Worm (Caenorhabditis elegans): Measurements from ENCODE around the gene C33B4.5.
A peak's percentile ranks its signal among the peaks of the same experiment; 100 is the strongest.

C33B4.5 gene

ce11 chrII:11418476-11418875 lies 35.3 kb downstream of the C33B4.5 start:
- TF ChIP-seq sox-4 (tag; optimal IDR thresholded peaks at IDR 0.05), result no peak
- no peak for TF ChIP-seq aly-2 (tag; optimal IDR thresholded peaks at IDR 0.05)
- no peak for TF ChIP-seq nhr-76 (tag; optimal IDR thresholded peaks at IDR 0.05)
- no peak for TF ChIP-seq unc-130 (tag; optimal IDR thresholded peaks at IDR 0.05)
- TF ChIP-seq ceh-88 (GFP tag; IDR thresholded peaks at IDR 0.05), result no peak
- TF ChIP-seq lin-35 (GFP tag; optimal IDR thresholded peaks at IDR 0.05), result peak in 1 of 2 experiments; percentile 11
- TF ChIP-seq C04F5.9 (tag; optimal IDR thresholded peaks at IDR 0.05), result no peak
- no peak for TF ChIP-seq swsn-7 (tag; optimal IDR thresholded peaks at IDR 0.05)
- peak; percentile 69 for TF ChIP-seq elt-2 (tag; optimal IDR thresholded peaks at IDR 0.05)
- TF ChIP-seq nhr-20 (tag; optimal IDR thresholded peaks at IDR 0.05), result peak; percentile 0
- no peak for TF ChIP-seq hlh-4 (tag; optimal IDR thresholded peaks at IDR 0.05)
- TF ChIP-seq elt-3 (tag; optimal IDR thresholded peaks at IDR 0.05), result no peak

ce11 chrII:11424032-11424431 lies 40.9 kb downstream of the C33B4.5 start:
- no peak for TF ChIP-seq mdl-1 (tag; optimal IDR thresholded peaks at IDR 0.05)
- TF ChIP-seq nhr-237 (tag; optimal IDR thresholded peaks at IDR 0.05), result no peak
- no peak for TF ChIP-seq swsn-7 (tag; optimal IDR thresholded peaks at IDR 0.05)
- TF ChIP-seq elt-2 (tag; optimal IDR thresholded peaks at IDR 0.05), result peak; percentile 8
- TF ChIP-seq aha-1 (tag; optimal IDR thresholded peaks at IDR 0.05), result no peak

ce11 chrII:11424579-11425316 lies 41.6 kb downstream of the C33B4.5 start, which contains the start of gene C05D12.3:
Gene C05D12.3, plus strand, starts transcription at chrII:11425266.
- TF ChIP-seq efl-1 (optimal IDR thresholded peaks at IDR 0.05), result no peak
- TF ChIP-seq efl-1 (GFP tag; optimal IDR thresholded peaks at IDR 0.05 in 1 of 2), result peak in 1 of 2 experiments; percentile 49
- peak; percentile 22 for TF ChIP-seq elt-2 (tag; optimal IDR thresholded peaks at IDR 0.05)
- TF ChIP-seq mab-9 (GFP tag; IDR thresholded peaks at IDR 0.05), result no peak

ce11 chrII:11427322-11427721 lies 44.2 kb downstream of the C33B4.5 start:
- TF ChIP-seq lin-35 (GFP tag; optimal IDR thresholded peaks at IDR 0.05), result no peak
- TF ChIP-seq pag-3 (tag; optimal IDR thresholded peaks at IDR 0.05; ENCODE audit: borderline replicate concordance, insufficient read depth), result no peak

- no peak for TF ChIP-seq dsc-1 (tag; optimal IDR thresholded peaks at IDR 0.05)
- TF ChIP-seq elt-2 (tag; optimal IDR thresholded peaks at IDR 0.05), result peak; percentile 10
- TF ChIP-seq unc-86 (tag; optimal IDR thresholded peaks at IDR 0.05), result no peak
These were observed 45.5 kb downstream of the C33B4.5 start for ce11 chrII:11428599-11428998.

ce11 chrII:11431584-11431983 lies 48.5 kb downstream of the C33B4.5 start, which contains the start of gene C05D12.4:
Gene C05D12.4, plus strand, starts transcription at chrII:11431884.
- TF ChIP-seq ceh-63 (GFP tag; optimal IDR thresholded peaks at IDR 0.05), result no peak
- no peak for TF ChIP-seq vab-15 (tag; optimal IDR thresholded peaks at IDR 0.05)
- TF ChIP-seq alr-1 (tag; optimal IDR thresholded peaks at IDR 0.05; ENCODE audit: borderline replicate concordance), result no peak

- TF ChIP-seq mab-9 (GFP tag; IDR thresholded peaks at IDR 0.05) (no peak), xbp-1 (tag; optimal IDR thresholded peaks at IDR 0.05) (no peak), hpl-2 (GFP tag; optimal IDR thresholded peaks at IDR 0.05) (no peak), ztf-4 (tag; optimal IDR thresholded peaks at IDR 0.05) (no peak), sup-37 (GFP tag; optimal IDR thresholded peaks at IDR 0.05) (no peak), lin-39 (tag; optimal IDR thresholded peaks at IDR 0.05) (no peak), ets-5 (GFP tag; IDR thresholded peaks at IDR 0.05) (no peak), zag-1 (tag; optimal IDR thresholded peaks at IDR 0.05) (no peak), aha-1 (tag; optimal IDR thresholded peaks at IDR 0.05) (no peak), rnt-1 (tag; optimal IDR thresholded peaks at IDR 0.05) (no peak), snu-23 (GFP tag; optimal IDR thresholded peaks at IDR 0.05) (no peak), lin-15B (tag; optimal IDR thresholded peaks at IDR 0.05) (no peak), snpc-4 (tag; optimal IDR thresholded peaks at IDR 0.05) (no peak)
These were observed 50.8 kb downstream of the C33B4.5 start, which contains the start of gene C05D12.5 for ce11 chrII:11433942-11434341. Gene C05D12.5, plus strand, starts transcription at chrII:11434242.
